Worm (Caenorhabditis elegans) whole organism, early embryonic: ENCODE measurements around the gene C54E4.12.

Experiments used
- B0310.2 ChIP-seq: sonication (generic microtip); optimal IDR thresholded peaks from 2 replicates; lab custom pipeline; 2016; ENCODE audit warnings: mild to moderate bottlenecking, missing genetic modification characterization, missing compliant biosample characterization
- ama-1 ChIP-seq: fragments of 150-350 bp; optimal IDR thresholded peaks from 2 replicates; lab custom pipeline; 2014
- ceh-13 ChIP-seq: fragments of 200-800 bp; sonication (Bioruptor generic); optimal IDR thresholded peaks from 2 replicates; lab custom pipeline; 2018; ENCODE audit warnings: mild to moderate bottlenecking, missing genetic modification characterization, missing compliant biosample characterization
- flt-1 ChIP-seq: fragments of 200-800 bp; sonication (Bioruptor generic); IDR thresholded peaks from 2 replicates; pipeline ENCODE4 v1.3.6; 2022; ENCODE audit warnings: missing genetic modification characterization, missing compliant biosample characterization
- scrt-1 ChIP-seq: fragments of 200-800 bp; sonication (Bioruptor generic); IDR thresholded peaks from 2 replicates; pipeline ENCODE4 v1.3.6; 2022; ENCODE audit warnings: missing genetic modification characterization, missing compliant biosample characterization
- tbx-37 ChIP-seq: fragments of 200-800 bp; sonication (Bioruptor generic); conservative IDR thresholded peaks from 2 replicates; pipeline ENCODE4 v1.3.6; 2022; ENCODE audit warnings: missing genetic modification reagents, missing genetic modification characterization, missing compliant biosample characterization

DNA sequence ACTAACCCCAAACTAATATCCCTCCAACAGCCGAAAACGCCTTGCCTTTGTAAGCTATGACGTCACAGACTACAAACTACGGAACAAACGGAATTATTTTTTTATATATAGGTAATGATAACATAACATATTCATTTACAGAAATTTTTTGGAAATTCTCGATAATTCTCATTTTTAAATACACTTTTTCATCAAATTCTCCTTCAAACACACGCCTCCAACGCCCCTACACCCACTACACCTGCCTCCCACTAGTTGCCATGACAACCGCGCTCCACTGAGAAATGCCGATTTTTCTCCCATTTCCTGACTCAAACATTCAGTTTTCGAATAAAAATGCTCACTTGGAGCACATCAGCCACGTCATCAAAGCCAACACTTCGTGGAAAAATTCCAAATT lies 26.1 kb downstream of the C54E4.12 start, which contains the start of gene xbx-4:
- TF ChIP-seq ceh-13 (GFP tag; lab: Kevin White, UChicago) (no peak), scrt-1 (GFP tag; lab: Robert Waterston, UW) (no peak), tbx-37 (GFP tag; lab: Robert Waterston, UW) (no peak), ama-1 (lab: Kevin White, UChicago) (no peak), B0310.2 (tag; lab: Kevin White, UChicago) (no peak), flt-1 (no peak)
